Worm (Caenorhabditis elegans) whole organism, L4 larva: Measurements from ENCODE around the gene ZK1248.5.

Experiments
- ama-1 ChIP-seq: fragments of 150-350 bp; optimal IDR thresholded peaks from 2 replicates; lab custom pipeline; 2014; ENCODE audit warnings: inconsistent platforms, mixed read lengths
- fos-1 ChIP-seq: fragments of 150-350 bp; optimal IDR thresholded peaks from 2 replicates; lab custom pipeline; 2014; ENCODE audit warnings: missing biosample characterization, missing genetic modification characterization
- jun-1 ChIP-seq: fragments of 150-350 bp; optimal IDR thresholded peaks from 2 replicates; lab custom pipeline; 2014; ENCODE audit warnings: missing biosample characterization, missing genetic modification reagents, missing genetic modification characterization
- lim-7 ChIP-seq: fragments of 200-800 bp; sonication (Bioruptor generic); IDR thresholded peaks from 2 replicates; pipeline ENCODE4 v1.3.6; 2022; ENCODE audit warnings: missing genetic modification characterization, missing compliant biosample characterization
- pqm-1 ChIP-seq: sonication (generic microtip); optimal IDR thresholded peaks from 2 replicates; lab custom pipeline; 2017; ENCODE audit warnings: missing biosample characterization, missing genetic modification characterization

- TF ChIP-seq pqm-1 (tag; lab: Kevin White, UChicago): no peak
- TF ChIP-seq lim-7: no peak
- TF ChIP-seq jun-1 (tag; lab: Kevin White, UChicago): no peak
- TF ChIP-seq fos-1 (tag; lab: Kevin White, UChicago): no peak
- TF ChIP-seq ama-1 (lab: Kevin White, UChicago): no peak
Observed at ce11 chrII:5860621-5861020, 50.3 kb downstream of the ZK1248.5 start.
